Worm (Caenorhabditis elegans): ENCODE data around the gene C27A2.8.

- TF ChIP-seq klf-2 (GFP tag; conservative IDR thresholded peaks at IDR 0.05) (no peak), ztf-29 (GFP tag; IDR thresholded peaks at IDR 0.05) (no peak), flt-1 (GFP tag; IDR thresholded peaks at IDR 0.05) (no peak), ref-1 (GFP tag; conservative IDR thresholded peaks at IDR 0.05) (no peak)
Observed at ce11 chrII:5103784-5104457, 36.1 kb upstream of the C27A2.8 start, which contains the start of the genes C04G6.11 and mpk-2.
